Fruit fly (Drosophila melanogaster) whole organism, wandering third instar larva: ENCODE results near the gene Mtch.

Experiments
- Abd-B ChIP-seq: fragments of >200 bp; optimal IDR thresholded peaks from 2 replicates; lab custom pipeline; 2017; ENCODE audit warnings: missing biosample characterization, missing genetic modification characterization
- CG32264 ChIP-seq: fragments of 200-800 bp; sonication (Bioruptor generic); optimal IDR thresholded peaks from 2 replicates; lab custom pipeline; 2016; ENCODE audit warnings: missing biosample characterization, missing genetic modification characterization
- CG9705 ChIP-seq: fragments of 200-800 bp; sonication (Bioruptor generic); optimal IDR thresholded peaks from 2 replicates; lab custom pipeline; 2018; ENCODE audit warnings: missing biosample characterization, mild to moderate bottlenecking, missing genetic modification characterization
- CrebA ChIP-seq: fragments of 200-800 bp; sonication (Bioruptor generic); optimal IDR thresholded peaks from 2 replicates; lab custom pipeline; 2016; ENCODE audit warnings: missing biosample characterization, mild to moderate bottlenecking, missing genetic modification characterization, borderline replicate concordance
- Dfd ChIP-seq: fragments of >200 bp; optimal IDR thresholded peaks from 2 replicates; lab custom pipeline; 2017; ENCODE audit warnings: missing biosample characterization, missing genetic modification characterization
- Dif ChIP-seq: fragments of 200-275, 200-300 bp; sonication (Bioruptor generic); optimal IDR thresholded peaks from 2 replicates; lab custom pipeline; 2018; ENCODE audit warnings: missing biosample characterization, missing genetic modification characterization; ENCODE audit not compliant: partially characterized antibody
- GATAd ChIP-seq: sonication (Bioruptor generic); optimal IDR thresholded peaks from 2 replicates; lab custom pipeline; 2016; ENCODE audit warnings: missing biosample characterization, missing genetic modification characterization
- HLH106 ChIP-seq: fragments of 200-800 bp; optimal IDR thresholded peaks from 3 replicates; lab custom pipeline; 2019; ENCODE audit warnings: missing biosample characterization, mild to moderate bottlenecking, missing genetic modification characterization, moderate library complexity
- Hnf4 ChIP-seq: fragments of 200-800 bp; sonication (Bioruptor generic); optimal IDR thresholded peaks from 2 replicates; lab custom pipeline; 2016; ENCODE audit warnings: missing biosample characterization, mild to moderate bottlenecking, missing genetic modification characterization
- Hr78 ChIP-seq: fragments of >200 bp; optimal IDR thresholded peaks from 2 replicates; lab custom pipeline; 2017; ENCODE audit warnings: missing biosample characterization, missing genetic modification characterization
- Hr83 ChIP-seq: fragments of 200-300 bp; sonication (Bioruptor generic); optimal IDR thresholded peaks from 2 replicates; lab custom pipeline; 2016; ENCODE audit warnings: missing biosample characterization, mild to moderate bottlenecking, missing genetic modification characterization, moderate library complexity; ENCODE audit not compliant: poor library complexity, severe bottlenecking
- Jra ChIP-seq: sonication (Bioruptor generic); optimal IDR thresholded peaks from 2 replicates; lab custom pipeline; 2016; ENCODE audit warnings: missing biosample characterization, missing genetic modification characterization
- Mio ChIP-seq: sonication (Bioruptor generic); optimal IDR thresholded peaks from 2 replicates; lab custom pipeline; 2016; ENCODE audit warnings: missing biosample characterization, missing genetic modification characterization
- Myc ChIP-seq: fragments of >200 bp; optimal IDR thresholded peaks from 2 replicates; lab custom pipeline; 2017
- N ChIP-seq: fragments of >200 bp; optimal IDR thresholded peaks from 2 replicates; lab custom pipeline; 2018; ENCODE audit warnings: missing biosample characterization, missing external identifiers, missing genetic modification characterization
- OdsH ChIP-seq: fragments of 200-800 bp; sonication (Bioruptor generic); optimal IDR thresholded peaks from 2 replicates; lab custom pipeline; 2016; ENCODE audit warnings: missing biosample characterization, mild to moderate bottlenecking, missing genetic modification characterization
- Rel ChIP-seq, 2 experiments: fragments of 200-800 bp; sonication (Bioruptor generic) in 1 of 2; optimal IDR thresholded peaks; 2 replicates in 1 of 2; 3 replicates in 1 of 2; lab custom pipeline; 2016 to 2019; ENCODE audit warnings: mild to moderate bottlenecking in 2 of 2, missing biosample characterization in 2 of 2, missing genetic modification characterization in 2 of 2, moderate library complexity in 1 of 2
- Sp1 ChIP-seq: fragments of 200-800 bp; sonication (Bioruptor generic); optimal IDR thresholded peaks from 3 replicates; lab custom pipeline; 2019; ENCODE audit warnings: missing biosample characterization, mild to moderate bottlenecking, missing genetic modification characterization, moderate library complexity
- Vsx2 ChIP-seq: fragments of 200-300, 225-300 bp; sonication (Bioruptor generic); optimal IDR thresholded peaks from 2 replicates; lab custom pipeline; 2018; ENCODE audit warnings: missing biosample characterization, missing genetic modification characterization; ENCODE audit not compliant: partially characterized antibody
- br ChIP-seq: fragments of 200-800 bp; sonication (Bioruptor generic); optimal IDR thresholded peaks from 2 replicates; lab custom pipeline; 2016; ENCODE audit warnings: missing biosample characterization, missing genetic modification characterization
- brk ChIP-seq: fragments of 200-800 bp; sonication (Bioruptor generic); optimal IDR thresholded peaks from 2 replicates; lab custom pipeline; 2016; ENCODE audit warnings: missing biosample characterization, mild to moderate bottlenecking, missing genetic modification characterization
- dl ChIP-seq, 2 experiments: fragments of 175-275, 200-275 bp in 1 of 2; fragments of 200-275 bp in 1 of 2; sonication (Bioruptor generic); optimal IDR thresholded peaks; lab custom pipeline; 2018; ENCODE audit warnings: mild to moderate bottlenecking in 2 of 2, missing biosample characterization in 2 of 2, missing genetic modification characterization in 2 of 2, moderate library complexity in 2 of 2; ENCODE audit not compliant: partially characterized antibody in 2 of 2, insufficient read depth in 1 of 2
- dmrt93B ChIP-seq: fragments of 200-800 bp; sonication (Bioruptor generic); optimal IDR thresholded peaks from 2 replicates; lab custom pipeline; 2018; ENCODE audit warnings: missing biosample characterization, mild to moderate bottlenecking, missing genetic modification characterization
- dsf ChIP-seq: sonication (Bioruptor generic); optimal IDR thresholded peaks from 2 replicates; lab custom pipeline; 2016; ENCODE audit warnings: missing biosample characterization, missing genetic modification characterization, borderline replicate concordance
- ey ChIP-seq: fragments of 200-800 bp; sonication (Bioruptor generic); optimal IDR thresholded peaks from 2 replicates; lab custom pipeline; 2016; ENCODE audit warnings: missing biosample characterization, missing genetic modification characterization
- foxo ChIP-seq, 2 experiments: fragments of 200-800 bp; sonication (Bioruptor generic); optimal IDR thresholded peaks; 2 replicates in 1 of 2; 3 replicates in 1 of 2; lab custom pipeline; 2016 to 2017; ENCODE audit warnings: missing biosample characterization in 2 of 2, missing genetic modification characterization in 2 of 2
- fru ChIP-seq: fragments of 200-800 bp; sonication (Bioruptor generic); optimal IDR thresholded peaks from 3 replicates; lab custom pipeline; 2016; ENCODE audit warnings: missing biosample characterization, mild to moderate bottlenecking, missing genetic modification characterization
- h ChIP-seq: fragments of 200-800 bp; sonication (Bioruptor generic); optimal IDR thresholded peaks from 3 replicates; lab custom pipeline; 2016; ENCODE audit warnings: missing biosample characterization, mild to moderate bottlenecking, missing genetic modification characterization
- jim ChIP-seq: fragments of 175-275, 200-325 bp; sonication (Bioruptor generic); optimal IDR thresholded peaks from 2 replicates; lab custom pipeline; 2016; ENCODE audit warnings: missing biosample characterization, mild to moderate bottlenecking, missing genetic modification characterization
- lola ChIP-seq: fragments of >200 bp; optimal IDR thresholded peaks from 2 replicates; lab custom pipeline; 2017; ENCODE audit warnings: missing biosample characterization, missing genetic modification characterization
- pan ChIP-seq: fragments of >200 bp; optimal IDR thresholded peaks from 2 replicates; lab custom pipeline; 2017
- psq ChIP-seq: fragments of 200-800 bp; sonication (Bioruptor generic); optimal IDR thresholded peaks from 3 replicates; lab custom pipeline; 2017; ENCODE audit warnings: missing biosample characterization, mild to moderate bottlenecking, missing genetic modification characterization, moderate library complexity
- rgr ChIP-seq: fragments of 200-800 bp; sonication (Bioruptor generic); optimal IDR thresholded peaks from 3 replicates; lab custom pipeline; 2016; ENCODE audit warnings: missing biosample characterization, mild to moderate bottlenecking, missing genetic modification characterization
- sage ChIP-seq: fragments of 200-800 bp; sonication (Bioruptor generic); optimal IDR thresholded peaks from 2 replicates; lab custom pipeline; 2016; ENCODE audit warnings: missing biosample characterization, mild to moderate bottlenecking, missing genetic modification characterization
- sv ChIP-seq: fragments of 200-800 bp; sonication (Bioruptor generic); optimal IDR thresholded peaks from 3 replicates; lab custom pipeline; 2016; ENCODE audit warnings: missing biosample characterization, missing genetic modification characterization
- tai ChIP-seq: sonication (Bioruptor generic); optimal IDR thresholded peaks from 2 replicates; lab custom pipeline; 2016; ENCODE audit warnings: missing biosample characterization, missing genetic modification characterization
- usp ChIP-seq: fragments of >200 bp; optimal IDR thresholded peaks from 2 replicates; lab custom pipeline; 2017; ENCODE audit warnings: missing biosample characterization, missing genetic modification characterization
- woc ChIP-seq: sonication (Bioruptor generic); optimal IDR thresholded peaks from 2 replicates; lab custom pipeline; 2016; ENCODE audit warnings: missing biosample characterization, mild to moderate bottlenecking, missing genetic modification characterization

Gene Mtch

DNA sequence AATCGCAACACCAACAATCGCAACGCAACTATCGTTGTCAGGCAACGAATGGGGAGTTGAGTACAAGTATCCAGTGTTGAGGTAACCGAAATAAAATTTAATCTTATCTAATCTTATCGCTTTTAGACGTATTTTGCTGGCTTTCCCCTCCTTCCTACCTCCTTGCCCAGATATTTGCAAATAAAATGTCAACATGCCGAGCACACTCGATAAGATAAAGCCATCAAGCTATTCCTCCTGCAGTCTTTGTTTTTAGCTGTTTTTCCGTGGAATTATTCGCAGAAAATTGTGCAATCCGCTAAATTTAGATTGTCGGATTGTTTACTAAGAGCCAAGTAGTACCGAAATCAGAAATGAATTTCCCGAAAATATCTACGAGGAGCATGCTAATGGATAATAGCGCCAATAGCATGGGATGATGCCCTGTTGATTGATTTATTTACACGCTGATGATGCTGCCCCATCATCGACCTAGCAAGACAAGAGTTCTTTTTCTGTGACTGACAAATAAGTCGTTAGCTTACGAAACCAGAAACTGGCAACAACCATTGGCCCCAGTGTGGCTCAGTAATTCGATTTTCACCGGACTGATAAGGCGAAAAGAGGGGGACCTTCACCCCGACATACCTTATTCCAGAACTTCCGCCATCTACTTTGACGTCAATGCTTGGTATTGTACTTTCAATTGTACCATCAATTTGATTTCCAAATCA, 27.7 kb upstream of the Mtch start:
- TF ChIP-seq sage (GFP tag; lab: Kevin White, UChicago) = no peak
- TF ChIP-seq Sp1 = no peak
- no peak for TF ChIP-seq Myc (lab: Kevin White, UChicago)
- no peak for TF ChIP-seq Dfd (GFP tag; lab: Kevin White, UChicago)
- no peak for TF ChIP-seq Mio (GFP tag; lab: Kevin White, UChicago)
- TF ChIP-seq jim (GFP tag; lab: Kevin White, UChicago) = no peak
- TF ChIP-seq CG32264 (GFP tag; lab: Kevin White, UChicago) = no peak
- TF ChIP-seq psq (GFP tag; lab: Kevin White, UChicago) = peak; percentile 6
- no peak for TF ChIP-seq Hr78 (GFP tag; lab: Kevin White, UChicago)
- TF ChIP-seq sv (GFP tag; lab: Kevin White, UChicago) = no peak
- no peak for TF ChIP-seq Rel (GFP tag; optimal IDR thresholded peaks at IDR 0.05; lab: Kevin White, UChicago)
- peak; percentile 56 for TF ChIP-seq Rel (tag; optimal IDR thresholded peaks at IDR 0.05; lab: Kevin White, UChicago)
- peak; percentile 35 for TF ChIP-seq Hnf4 (GFP tag; lab: Kevin White, UChicago)
- peak in 1 of 2 experiments; percentile 35 for TF ChIP-seq foxo (GFP tag; optimal IDR thresholded peaks at IDR 0.05; lab: Kevin White, UChicago)
- peak; percentile 17 for TF ChIP-seq rgr (GFP tag; lab: Kevin White, UChicago)
- TF ChIP-seq Abd-B (GFP tag; lab: Kevin White, UChicago) = no peak
- TF ChIP-seq lola = no peak
- no peak for TF ChIP-seq Hr83
- TF ChIP-seq br (GFP tag; lab: Kevin White, UChicago) = peak; percentile 6
- TF ChIP-seq dmrt93B (GFP tag; lab: Kevin White, UChicago) = no peak
- no peak for TF ChIP-seq ey (GFP tag; lab: Kevin White, UChicago)
- no peak for TF ChIP-seq CrebA (GFP tag; lab: Kevin White, UChicago)
- TF ChIP-seq fru (GFP tag; lab: Kevin White, UChicago) = peak; percentile 27
- peak; percentile 39 for TF ChIP-seq brk (GFP tag; lab: Kevin White, UChicago)
- no peak for TF ChIP-seq GATAd (GFP tag; lab: Kevin White, UChicago)
- no peak for TF ChIP-seq pan (lab: Kevin White, UChicago)
- TF ChIP-seq HLH106 (tag; lab: Kevin White, UChicago) = no peak
- TF ChIP-seq woc = no peak
- no peak for TF ChIP-seq Dif (GFP tag; lab: Kevin White, UChicago)
- TF ChIP-seq N = no peak
- TF ChIP-seq OdsH (GFP tag; lab: Kevin White, UChicago) = peak; percentile 32
- TF ChIP-seq Vsx2 (GFP tag; lab: Kevin White, UChicago) = peak; percentile 4
- no peak for TF ChIP-seq dl (GFP tag; optimal IDR thresholded peaks at IDR 0.05; lab: Kevin White, UChicago; ENCODE audit: insufficient read depth in 1 of 2, partially characterized antibody in 2 of 2)
- TF ChIP-seq CG9705 (GFP tag; lab: Kevin White, UChicago) = no peak
- no peak for TF ChIP-seq tai
- peak; percentile 9 for TF ChIP-seq Jra (GFP tag; lab: Kevin White, UChicago)
- TF ChIP-seq dsf (GFP tag; lab: Kevin White, UChicago) = no peak
- TF ChIP-seq usp (GFP tag; lab: Kevin White, UChicago) = no peak
- peak; percentile 59 for TF ChIP-seq h (GFP tag; lab: Kevin White, UChicago)

dm6 chr3L:157674-158179, 26.7 kb upstream of the Mtch start:
- no peak for TF ChIP-seq CG9705 (GFP tag; lab: Kevin White, UChicago)
- TF ChIP-seq brk (GFP tag; lab: Kevin White, UChicago) = no peak
- no peak for TF ChIP-seq N
- TF ChIP-seq psq (GFP tag; lab: Kevin White, UChicago) = no peak
- no peak for TF ChIP-seq OdsH (GFP tag; lab: Kevin White, UChicago)
- TF ChIP-seq pan (lab: Kevin White, UChicago) = no peak
- TF ChIP-seq Mio (GFP tag; lab: Kevin White, UChicago) = no peak
- TF ChIP-seq HLH106 (tag; lab: Kevin White, UChicago) = no peak
- TF ChIP-seq foxo (GFP tag; optimal IDR thresholded peaks at IDR 0.05; lab: Kevin White, UChicago) = no peak
- TF ChIP-seq sv (GFP tag; lab: Kevin White, UChicago) = no peak
- no peak for TF ChIP-seq Hr78 (GFP tag; lab: Kevin White, UChicago)
- TF ChIP-seq woc = no peak
- TF ChIP-seq sage (GFP tag; lab: Kevin White, UChicago) = no peak
- no peak for TF ChIP-seq Rel (GFP tag; optimal IDR thresholded peaks at IDR 0.05; lab: Kevin White, UChicago)
- TF ChIP-seq Rel (tag; optimal IDR thresholded peaks at IDR 0.05; lab: Kevin White, UChicago) = no peak
- no peak for TF ChIP-seq Myc (lab: Kevin White, UChicago)
- no peak for TF ChIP-seq dsf (GFP tag; lab: Kevin White, UChicago)
- TF ChIP-seq Jra (GFP tag; lab: Kevin White, UChicago) = no peak
- TF ChIP-seq h (GFP tag; lab: Kevin White, UChicago) = no peak
- TF ChIP-seq, all 38 proteins: peak for 0
